Worm (Caenorhabditis elegans): ENCODE data around the gene ZK632.2.

Gene ZK632.2

ce11 chrIII:9758848-9759247 is 40.1 kb upstream of the ZK632.2 start, which contains the start of gene rmd-1:
Gene rmd-1, plus strand, starts transcription at chrIII:9759094.
- TF ChIP-seq nhr-28 (tag; optimal IDR thresholded peaks at IDR 0.05): no peak
- TF ChIP-seq pha-4 (tag; optimal IDR thresholded peaks at IDR 0.05): no peak
- TF ChIP-seq fos-1 (tag; optimal IDR thresholded peaks at IDR 0.05): no peak
- TF ChIP-seq nhr-11 (tag; optimal IDR thresholded peaks at IDR 0.05): no peak
- TF ChIP-seq unc-39 (tag; optimal IDR thresholded peaks at IDR 0.05): no peak
- no peak for TF ChIP-seq fkh-2 (tag; optimal IDR thresholded peaks at IDR 0.05)
- no peak for TF ChIP-seq lsy-12 (tag; optimal IDR thresholded peaks at IDR 0.05)
- TF ChIP-seq eor-1 (tag; optimal IDR thresholded peaks at IDR 0.05): no peak
- TF ChIP-seq nhr-237 (tag; optimal IDR thresholded peaks at IDR 0.05): no peak
- TF ChIP-seq ceh-82 (tag; optimal IDR thresholded peaks at IDR 0.05): no peak
- TF ChIP-seq elt-2 (tag; optimal IDR thresholded peaks at IDR 0.05): no peak
- TF ChIP-seq nfya-1 (tag; optimal IDR thresholded peaks at IDR 0.05; ENCODE audit: insufficient read depth): no peak
- TF ChIP-seq ZK546.5 (tag; optimal IDR thresholded peaks at IDR 0.05): no peak

DNA sequence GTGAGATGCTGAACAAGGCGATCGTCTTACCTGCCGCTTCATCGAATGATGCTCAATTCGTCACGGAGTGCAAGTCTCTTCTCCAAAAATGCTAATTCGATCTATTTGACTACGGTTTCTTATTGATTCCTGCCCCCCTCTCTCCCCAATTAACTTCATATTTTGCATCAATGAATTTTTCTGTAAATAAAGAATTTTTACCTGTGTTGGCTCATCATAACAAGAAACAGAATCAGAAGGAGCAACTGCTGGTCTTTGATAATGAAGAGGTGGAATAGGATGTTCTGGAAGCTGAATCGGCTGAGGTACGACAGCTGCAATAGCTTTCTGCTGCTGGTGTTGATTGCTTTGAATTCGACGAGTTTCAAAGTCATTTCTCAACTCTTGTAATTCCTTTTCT is 38.7 kb upstream of the ZK632.2 start:
- TF ChIP-seq elt-2 (tag; optimal IDR thresholded peaks at IDR 0.05): no peak
- no peak for TF ChIP-seq elt-1 (tag; optimal IDR thresholded peaks at IDR 0.05)
- TF ChIP-seq jun-1 (tag; optimal IDR thresholded peaks at IDR 0.05): no peak
- TF ChIP-seq nhr-23 (tag; optimal IDR thresholded peaks at IDR 0.05): no peak
- TF ChIP-seq aly-2 (tag; optimal IDR thresholded peaks at IDR 0.05): no peak
- TF ChIP-seq nhr-77 (tag; optimal IDR thresholded peaks at IDR 0.05): no peak
- TF ChIP-seq ceh-28 (tag; optimal IDR thresholded peaks at IDR 0.05): no peak
- TF ChIP-seq eor-1 (tag; optimal IDR thresholded peaks at IDR 0.05): no peak
- TF ChIP-seq lin-39 (tag; optimal IDR thresholded peaks at IDR 0.05): no peak
- TF ChIP-seq skn-1 (tag; optimal IDR thresholded peaks at IDR 0.05): no peak
- TF ChIP-seq fkh-10 (GFP tag; optimal IDR thresholded peaks at IDR 0.05): no peak
- no peak for TF ChIP-seq ceh-82 (tag; optimal IDR thresholded peaks at IDR 0.05)
- no peak for TF ChIP-seq ama-1 (optimal IDR thresholded peaks at IDR 0.05)
- TF ChIP-seq sea-2 (GFP tag; optimal IDR thresholded peaks at IDR 0.05): no peak
- no peak for TF ChIP-seq fkh-2 (tag; optimal IDR thresholded peaks at IDR 0.05)
- TF ChIP-seq nhr-12 (tag; optimal IDR thresholded peaks at IDR 0.05): no peak
- no peak for TF ChIP-seq egl-27 (tag; optimal IDR thresholded peaks at IDR 0.05)
- no peak for TF ChIP-seq mdl-1 (tag; optimal IDR thresholded peaks at IDR 0.05)
- no peak for TF ChIP-seq ceh-9 (tag; optimal IDR thresholded peaks at IDR 0.05)

- no peak for TF ChIP-seq fkh-2 (tag; optimal IDR thresholded peaks at IDR 0.05)
- no peak for TF ChIP-seq unc-62 (GFP tag; optimal IDR thresholded peaks at IDR 0.05)
- TF ChIP-seq jun-1 (tag; optimal IDR thresholded peaks at IDR 0.05): no peak
- TF ChIP-seq elt-1 (tag; optimal IDR thresholded peaks at IDR 0.05): no peak
- TF ChIP-seq snpc-4 (tag; optimal IDR thresholded peaks at IDR 0.05): no peak
- no peak for TF ChIP-seq pqm-1 (tag; optimal IDR thresholded peaks at IDR 0.05)
- TF ChIP-seq mml-1 (tag; optimal IDR thresholded peaks at IDR 0.05): no peak
- no peak for TF ChIP-seq nhr-76 (tag; optimal IDR thresholded peaks at IDR 0.05)
- TF ChIP-seq aly-2 (tag; optimal IDR thresholded peaks at IDR 0.05): no peak
- no peak for TF ChIP-seq tbx-2 (tag; optimal IDR thresholded peaks at IDR 0.05)
- no peak for TF ChIP-seq lsy-12 (tag; optimal IDR thresholded peaks at IDR 0.05)
- TF ChIP-seq ztf-4 (tag; optimal IDR thresholded peaks at IDR 0.05): no peak
Measured at ce11 chrIII:9762093-9762748, 36.7 kb upstream of the ZK632.2 start, which contains the start of gene gcc-2. Gene gcc-2, minus strand, starts transcription at chrIII:9762143.

- TF ChIP-seq egl-5 (tag; optimal IDR thresholded peaks at IDR 0.05): no peak
- no peak for TF ChIP-seq nfya-1 (tag; optimal IDR thresholded peaks at IDR 0.05; ENCODE audit: insufficient read depth)
- peak; percentile 10 for TF ChIP-seq hmg-11 (tag; optimal IDR thresholded peaks at IDR 0.05)
- no peak for TF ChIP-seq mml-1 (tag; optimal IDR thresholded peaks at IDR 0.05)
- no peak for TF ChIP-seq nhr-67 (tag; optimal IDR thresholded peaks at IDR 0.05)
- TF ChIP-seq aly-2 (tag; optimal IDR thresholded peaks at IDR 0.05): no peak
- TF ChIP-seq elt-1 (tag; optimal IDR thresholded peaks at IDR 0.05): no peak
- peak; percentile 29 for TF ChIP-seq ama-1 (optimal IDR thresholded peaks at IDR 0.05)
- peak; percentile 1 for TF ChIP-seq lin-39 (tag; optimal IDR thresholded peaks at IDR 0.05)
- no peak for TF ChIP-seq pha-4 (tag; optimal IDR thresholded peaks at IDR 0.05)
- TF ChIP-seq fkh-2 (tag; optimal IDR thresholded peaks at IDR 0.05): no peak
Measured at ce11 chrIII:9764718-9765117, 34.2 kb upstream of the ZK632.2 start.
